Worm (Caenorhabditis elegans) whole organism, late embryonic: ENCODE measurements around the gene spp-24.

Experiments used
- F13H6.1 ChIP-seq: sonication (generic microtip); optimal IDR thresholded peaks from 2 replicates; lab custom pipeline; 2016; ENCODE audit warnings: missing genetic modification characterization, missing compliant biosample characterization
- K09A11.1 ChIP-seq: sonication (generic microtip); optimal IDR thresholded peaks from 2 replicates; lab custom pipeline; 2017; ENCODE audit warnings: antibody characterized with exemption, mild to moderate bottlenecking, missing genetic modification characterization, missing compliant biosample characterization; ENCODE audit not compliant: insufficient read depth
- ama-1 ChIP-seq: fragments of 150-350 bp; optimal IDR thresholded peaks from 2 replicates; lab custom pipeline; 2014
- ets-4 ChIP-seq: sonication (generic microtip); optimal IDR thresholded peaks from 2 replicates; lab custom pipeline; 2016; ENCODE audit warnings: missing genetic modification characterization, missing compliant biosample characterization

- no peak for TF ChIP-seq ets-4 (tag; lab: Kevin White, UChicago)
- TF ChIP-seq ama-1: no peak
- no peak for TF ChIP-seq K09A11.1 (tag; lab: Kevin White, UChicago)
- no peak for TF ChIP-seq F13H6.1 (tag; lab: Kevin White, UChicago)
Measured at ce11 chrII:19238-19637, 20.1 kb downstream of the spp-24 start, which contains the start of gene gmeb-1.
